Worm (Caenorhabditis elegans) whole organism, L1 larva: Measurements from ENCODE around the gene F31D4.2.
A peak's percentile ranks its signal among the peaks of the same experiment; 100 is the strongest.

ENCODE experiments used
- aha-1 ChIP-seq: fragments of 150-350 bp; optimal IDR thresholded peaks from 2 replicates; lab custom pipeline; 2014; ENCODE audit warnings: missing biosample characterization, missing genetic modification characterization
- alr-1 ChIP-seq: fragments of 200-800 bp; sonication (Bioruptor generic); optimal IDR thresholded peaks from 2 replicates; lab custom pipeline; 2018; ENCODE audit warnings: borderline replicate concordance, mild to moderate bottlenecking, missing genetic modification characterization, missing compliant biosample characterization
- aly-2 ChIP-seq: fragments of 150-350 bp; optimal IDR thresholded peaks from 2 replicates; lab custom pipeline; 2014; ENCODE audit warnings: missing biosample characterization, missing genetic modification characterization
- ceh-8 ChIP-seq: fragments of 200-800 bp; sonication (Bioruptor generic); optimal IDR thresholded peaks from 2 replicates; lab custom pipeline; 2018; ENCODE audit warnings: mild to moderate bottlenecking, missing genetic modification characterization, moderate library complexity, missing compliant biosample characterization
- ceh-82 ChIP-seq, 3 experiments: fragments of 150-350 bp in 1 of 3; sonication (generic microtip) in 2 of 3; optimal IDR thresholded peaks; 2 replicates each; lab custom pipeline; 2014 to 2017; ENCODE audit warnings: missing biosample characterization in 3 of 3, missing genetic modification characterization in 3 of 3
- ces-1 ChIP-seq: fragments of 150-350 bp; optimal IDR thresholded peaks from 2 replicates; lab custom pipeline; 2014; ENCODE audit warnings: missing biosample characterization, missing genetic modification reagents, missing genetic modification characterization
- efl-1 ChIP-seq, 4 experiments: fragments of 150-350 bp; optimal IDR thresholded peaks in 3 of 4; peaks in 1 of 4; 1 replicate in 1 of 4; 2 replicates in 3 of 4; lab custom pipeline; 2014; ENCODE audit warnings: missing biosample characterization in 2 of 4, missing genetic modification characterization in 2 of 4, missing genetic modification reagents in 2 of 4
- efl-3 ChIP-seq: fragments of 200-800 bp; sonication (Bioruptor generic); optimal IDR thresholded peaks from 2 replicates; lab custom pipeline; 2018; ENCODE audit warnings: mild to moderate bottlenecking, missing genetic modification characterization, missing compliant biosample characterization
- egl-27 ChIP-seq, 2 experiments: fragments of 150-350 bp in 1 of 2; sonication (generic microtip); optimal IDR thresholded peaks; 3 replicates each; lab custom pipeline; 2017 to 2018; ENCODE audit warnings: missing biosample characterization in 2 of 2, missing genetic modification characterization in 2 of 2, missing genetic modification reagents in 2 of 2
- elt-3 ChIP-seq, 6 experiments: fragments of 150-350 bp in 1 of 6; sonication (generic microtip); optimal IDR thresholded peaks; 2 replicates each; lab custom pipeline; 2017 to 2018; ENCODE audit warnings: missing biosample characterization in 6 of 6, missing genetic modification characterization in 6 of 6, inconsistent platforms in 1 of 6
- ets-5 ChIP-seq: fragments of 200-800 bp; sonication (Bioruptor generic); IDR thresholded peaks from 2 replicates; pipeline ENCODE4 v1.3.6; 2022; ENCODE audit warnings: missing genetic modification characterization, missing compliant biosample characterization
- fkh-10 ChIP-seq: sonication (generic microtip); optimal IDR thresholded peaks from 2 replicates; lab custom pipeline; 2017; ENCODE audit warnings: missing biosample characterization, missing genetic modification reagents, missing genetic modification characterization
- fkh-8 ChIP-seq: sonication (generic microtip); optimal IDR thresholded peaks from 2 replicates; lab custom pipeline; 2016; ENCODE audit warnings: mild to moderate bottlenecking, missing genetic modification characterization, missing compliant biosample characterization
- hlh-17 ChIP-seq: fragments of 200-800 bp; sonication (Bioruptor generic); optimal IDR thresholded peaks from 2 replicates; lab custom pipeline; 2018; ENCODE audit warnings: missing genetic modification characterization, mild to moderate bottlenecking, missing compliant biosample characterization, moderate library complexity, borderline replicate concordance
- hlh-4 ChIP-seq: sonication (generic microtip); optimal IDR thresholded peaks from 2 replicates; lab custom pipeline; 2016; ENCODE audit warnings: mild to moderate bottlenecking, missing genetic modification characterization, missing compliant biosample characterization
- lin-14 ChIP-seq: fragments of 200-800 bp; sonication (Bioruptor generic); optimal IDR thresholded peaks from 2 replicates; lab custom pipeline; 2018; ENCODE audit warnings: mild to moderate bottlenecking, missing genetic modification characterization, moderate library complexity, missing compliant biosample characterization
- lin-15B ChIP-seq: fragments of 150-350 bp; sonication (generic microtip); optimal IDR thresholded peaks from 3 replicates; lab custom pipeline; 2014; ENCODE audit warnings: missing biosample characterization, missing genetic modification characterization
- lin-39 ChIP-seq: fragments of 150-350 bp; optimal IDR thresholded peaks from 2 replicates; lab custom pipeline; 2014; ENCODE audit warnings: missing biosample characterization, missing genetic modification reagents, missing genetic modification characterization
- lir-3 ChIP-seq: sonication (generic microtip); optimal IDR thresholded peaks from 2 replicates; lab custom pipeline; 2016; ENCODE audit warnings: mild to moderate bottlenecking, missing genetic modification characterization, moderate library complexity, missing compliant biosample characterization; ENCODE audit not compliant: poor library complexity
- mab-9 ChIP-seq: fragments of 200-800 bp; sonication (Bioruptor generic); IDR thresholded peaks from 2 replicates; pipeline ENCODE4 v1.3.6; 2022; ENCODE audit warnings: missing genetic modification reagents, missing genetic modification characterization, missing compliant biosample characterization
- nhr-11 ChIP-seq: fragments of 150-350 bp; optimal IDR thresholded peaks from 2 replicates; lab custom pipeline; 2014; ENCODE audit warnings: missing biosample characterization, missing genetic modification characterization
- nhr-28 ChIP-seq: fragments of 150-350 bp; optimal IDR thresholded peaks from 2 replicates; lab custom pipeline; 2014; ENCODE audit warnings: missing biosample characterization, missing genetic modification characterization
- nhr-71 ChIP-seq: sonication (generic microtip); optimal IDR thresholded peaks from 2 replicates; lab custom pipeline; 2016; ENCODE audit warnings: mild to moderate bottlenecking, missing genetic modification characterization, moderate library complexity, missing compliant biosample characterization
- nhr-76 ChIP-seq: sonication (generic microtip); optimal IDR thresholded peaks from 2 replicates; lab custom pipeline; 2017; ENCODE audit warnings: missing biosample characterization, missing genetic modification characterization
- nhr-77 ChIP-seq: fragments of 150-350 bp; optimal IDR thresholded peaks from 2 replicates; lab custom pipeline; 2014; ENCODE audit warnings: missing biosample characterization, missing genetic modification characterization
- pag-3 ChIP-seq: sonication (generic microtip); optimal IDR thresholded peaks from 2 replicates; lab custom pipeline; 2017; ENCODE audit warnings: missing genetic modification characterization, mild to moderate bottlenecking, missing compliant biosample characterization, antibody characterized with exemption, borderline replicate concordance; ENCODE audit not compliant: insufficient read depth
- pqm-1 ChIP-seq: sonication (generic microtip); optimal IDR thresholded peaks from 3 replicates; lab custom pipeline; 2017; ENCODE audit warnings: missing biosample characterization, missing genetic modification characterization
- rnt-1 ChIP-seq: sonication (generic microtip); optimal IDR thresholded peaks from 2 replicates; lab custom pipeline; 2016; ENCODE audit warnings: mild to moderate bottlenecking, missing genetic modification characterization, moderate library complexity, missing compliant biosample characterization
- skn-1 ChIP-seq: fragments of 150-350 bp; optimal IDR thresholded peaks from 2 replicates; lab custom pipeline; 2014; ENCODE audit warnings: missing biosample characterization, missing genetic modification characterization
- snpc-4 ChIP-seq: fragments of 150-350 bp; optimal IDR thresholded peaks from 2 replicates; lab custom pipeline; 2014; ENCODE audit warnings: missing biosample characterization, missing genetic modification characterization
- sox-4 ChIP-seq: sonication (generic microtip); optimal IDR thresholded peaks from 2 replicates; lab custom pipeline; 2016; ENCODE audit warnings: missing genetic modification characterization, missing compliant biosample characterization
- sptf-1 ChIP-seq: fragments of 150-350 bp; optimal IDR thresholded peaks from 2 replicates; lab custom pipeline; 2014; ENCODE audit warnings: missing biosample characterization, missing genetic modification characterization
- tbx-2 ChIP-seq: sonication (generic microtip); optimal IDR thresholded peaks from 2 replicates; lab custom pipeline; 2016; ENCODE audit warnings: missing genetic modification characterization, missing compliant biosample characterization
- tlp-1 ChIP-seq: fragments of 150-350 bp; optimal IDR thresholded peaks from 2 replicates; lab custom pipeline; 2014; ENCODE audit warnings: missing biosample characterization, missing genetic modification characterization
- unc-130 ChIP-seq: fragments of 150-350 bp; optimal IDR thresholded peaks from 2 replicates; lab custom pipeline; 2017; ENCODE audit warnings: missing biosample characterization, missing genetic modification characterization, inconsistent platforms
- unc-30 ChIP-seq: sonication (generic microtip); optimal IDR thresholded peaks from 2 replicates; lab custom pipeline; 2017; ENCODE audit warnings: missing biosample characterization, missing genetic modification characterization
- unc-98 ChIP-seq: fragments of 200-800 bp; sonication (Bioruptor generic); IDR thresholded peaks from 2 replicates; pipeline ENCODE4 v1.3.6; 2022; ENCODE audit warnings: missing genetic modification characterization, missing compliant biosample characterization
- xbp-1 ChIP-seq: sonication (generic microtip); optimal IDR thresholded peaks from 2 replicates; lab custom pipeline; 2016; ENCODE audit warnings: missing genetic modification characterization, missing compliant biosample characterization
- zip-4 ChIP-seq: fragments of 200-800 bp; sonication (Bioruptor generic); optimal IDR thresholded peaks from 2 replicates; lab custom pipeline; 2018; ENCODE audit warnings: mild to moderate bottlenecking, missing genetic modification characterization, moderate library complexity, missing compliant biosample characterization

The F31D4.2 gene

DNA sequence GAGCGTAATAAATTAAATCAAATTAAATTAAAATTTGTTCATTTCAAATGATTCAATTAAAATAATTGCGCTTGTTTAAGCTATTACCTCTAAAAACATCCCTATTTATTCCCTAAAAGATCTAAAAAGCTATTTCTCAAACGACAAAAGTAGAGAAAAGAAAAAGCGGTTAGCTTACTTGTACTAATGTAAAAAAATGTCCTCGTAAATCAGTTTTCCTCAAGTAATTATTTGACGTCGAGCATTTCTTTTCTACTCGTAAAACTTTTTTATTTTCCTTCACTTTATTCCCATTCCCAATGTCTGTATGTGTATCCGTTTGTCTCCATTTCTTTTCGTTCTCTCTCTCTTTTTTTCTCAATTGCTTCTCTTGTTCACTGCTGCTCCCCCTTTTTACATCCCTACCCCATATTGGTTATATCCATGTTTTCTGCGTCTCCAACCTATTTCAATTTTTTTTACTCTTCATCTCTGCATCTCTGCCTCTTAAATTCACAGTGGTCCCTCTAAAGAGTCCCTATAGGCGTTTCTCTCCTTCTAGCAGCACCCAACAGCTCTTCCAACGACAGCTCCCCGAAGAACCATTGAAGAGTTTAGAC, 33.8 kb upstream of the F31D4.2 start, which contains the start of gene unc-80 (continued):
- TF ChIP-seq lin-15B (tag; lab: Kevin White, UChicago) (peak; percentile 11), fkh-8 (tag; lab: Kevin White, UChicago) (peak; percentile 25), aly-2 (tag; lab: Kevin White, UChicago) (peak; percentile 37), efl-1 (optimal IDR thresholded peaks at IDR 0.05; lab: Kevin White, UChicago) (peak; percentile 41 to 42), efl-1 (GFP tag; optimal IDR thresholded peaks at IDR 0.05 in 1 of 2; lab: Kevin White, UChicago) (no peak)

DNA sequence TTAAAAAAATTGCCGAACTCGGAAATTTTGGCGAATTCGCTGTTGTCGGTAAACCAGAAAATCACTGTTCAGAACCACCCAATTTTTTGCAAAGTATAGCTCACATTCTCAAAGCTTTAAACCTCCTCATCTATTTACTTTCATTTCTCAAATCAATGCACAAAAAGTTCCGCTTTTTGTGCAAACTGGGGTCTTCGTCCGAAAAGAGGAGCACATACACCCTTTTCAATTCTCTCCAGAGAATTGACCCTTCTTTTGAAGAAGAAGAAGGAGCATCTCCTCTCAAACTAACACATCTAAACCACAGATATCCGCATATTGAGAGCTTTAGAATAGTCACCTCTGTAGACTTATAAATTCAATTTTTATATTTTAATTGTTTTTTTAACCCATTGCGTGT, 30.0 kb upstream of the F31D4.2 start:
- TF ChIP-seq pag-3 (tag; lab: Kevin White, UChicago) = no peak
- TF ChIP-seq lir-3 (tag; lab: Kevin White, UChicago) = no peak
- TF ChIP-seq ceh-8 (GFP tag; lab: Kevin White, UChicago) = no peak
- TF ChIP-seq tbx-2 (tag; lab: Kevin White, UChicago) = no peak
- TF ChIP-seq pqm-1 (tag; lab: Kevin White, UChicago) = no peak
- no peak for TF ChIP-seq aha-1 (tag; lab: Kevin White, UChicago)
- no peak for TF ChIP-seq xbp-1 (tag; lab: Kevin White, UChicago)
- no peak for TF ChIP-seq ces-1 (GFP tag; lab: Kevin White, UChicago)
- no peak for TF ChIP-seq rnt-1 (tag; lab: Kevin White, UChicago)
- TF ChIP-seq, all 84 proteins: peak for 0

DNA sequence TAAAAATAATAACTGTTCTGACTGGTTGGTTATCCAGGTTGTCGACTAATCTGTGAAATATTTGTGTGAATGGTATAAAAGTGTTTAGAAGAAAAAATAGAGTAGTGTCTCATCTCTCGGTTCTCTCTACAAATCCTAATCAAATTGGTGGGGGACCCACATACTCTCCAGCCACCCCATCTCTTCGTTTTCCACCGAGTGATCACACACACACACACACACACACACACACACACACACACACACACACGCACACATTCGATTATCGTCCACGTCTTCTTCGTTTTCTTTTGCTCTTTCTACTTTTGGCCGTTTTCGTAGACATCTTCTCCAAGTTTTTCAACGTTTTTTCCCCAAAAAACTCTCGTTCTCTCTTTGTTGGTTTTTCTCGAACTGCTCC, 27.8 kb upstream of the F31D4.2 start:
- TF ChIP-seq ceh-8 (GFP tag; lab: Kevin White, UChicago) = peak; percentile 37
- peak; percentile 86 for TF ChIP-seq ces-1 (GFP tag; lab: Kevin White, UChicago)
- no peak for TF ChIP-seq nhr-28 (tag; lab: Kevin White, UChicago)
- TF ChIP-seq fkh-8 (tag; lab: Kevin White, UChicago) = no peak
- no peak for TF ChIP-seq skn-1 (tag; lab: Kevin White, UChicago)
- TF ChIP-seq tbx-2 (tag; lab: Kevin White, UChicago) = peak; percentile 6
- TF ChIP-seq efl-3 (GFP tag; lab: Kevin White, UChicago) = no peak
- peak; percentile 18 for TF ChIP-seq nhr-71 (tag; lab: Kevin White, UChicago)
- TF ChIP-seq nhr-77 (tag; lab: Kevin White, UChicago) = no peak
- peak; percentile 77 for TF ChIP-seq fkh-10 (GFP tag; lab: Kevin White, UChicago)
- no peak for TF ChIP-seq elt-3 (tag; optimal IDR thresholded peaks at IDR 0.05; lab: Kevin White, UChicago)
- no peak for TF ChIP-seq hlh-4 (tag; lab: Kevin White, UChicago)
- peak in 1 of 3 experiments; percentile 32 for TF ChIP-seq ceh-82 (tag; optimal IDR thresholded peaks at IDR 0.05; lab: Kevin White, UChicago)
- no peak for TF ChIP-seq zip-4 (GFP tag; lab: Kevin White, UChicago)
- no peak for TF ChIP-seq tlp-1
- peak; percentile 86 for TF ChIP-seq lin-14 (GFP tag; lab: Kevin White, UChicago)
- no peak for TF ChIP-seq unc-98

DNA sequence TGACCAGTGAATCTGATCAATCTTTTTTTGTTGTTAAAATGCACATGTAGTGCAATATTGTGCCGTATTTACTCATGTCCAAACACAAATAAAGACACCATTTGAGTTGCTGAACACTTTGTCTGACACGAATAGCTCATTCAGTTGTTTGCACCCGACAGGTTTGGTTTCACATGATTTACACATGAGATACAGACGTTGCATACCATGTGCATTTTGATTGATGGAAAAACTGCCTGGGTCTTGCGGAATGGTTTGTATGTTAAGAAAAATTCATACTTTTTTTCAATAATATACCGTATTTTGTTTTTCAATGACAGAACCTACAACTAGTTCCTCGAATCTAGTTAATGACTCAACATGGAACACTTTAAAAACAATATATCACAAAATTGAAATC, 25.8 kb upstream of the F31D4.2 start:
- TF ChIP-seq sptf-1 (tag; lab: Kevin White, UChicago) = no peak
- no peak for TF ChIP-seq snpc-4 (tag; lab: Kevin White, UChicago)
- no peak for TF ChIP-seq ets-5 (GFP tag; lab: Robert Waterston, UW)
- no peak for TF ChIP-seq ceh-82 (tag; optimal IDR thresholded peaks at IDR 0.05; lab: Kevin White, UChicago)
- no peak for TF ChIP-seq egl-27 (tag; optimal IDR thresholded peaks at IDR 0.05; lab: Kevin White, UChicago)
- no peak for TF ChIP-seq pqm-1 (tag; lab: Kevin White, UChicago)
- TF ChIP-seq lin-39 = no peak
- no peak for TF ChIP-seq unc-130 (tag; lab: Kevin White, UChicago)
- TF ChIP-seq nhr-77 (tag; lab: Kevin White, UChicago) = no peak
- TF ChIP-seq unc-30 (tag; lab: Kevin White, UChicago) = no peak
- no peak for TF ChIP-seq nhr-11
- TF ChIP-seq efl-1 (optimal IDR thresholded peaks at IDR 0.05; lab: Kevin White, UChicago) = no peak
- no peak for TF ChIP-seq efl-1 (GFP tag; optimal IDR thresholded peaks at IDR 0.05 in 1 of 2; lab: Kevin White, UChicago)
- TF ChIP-seq nhr-76 (tag; lab: Kevin White, UChicago) = no peak
- no peak for TF ChIP-seq alr-1 (tag; lab: Kevin White, UChicago)
- TF ChIP-seq ces-1 (GFP tag; lab: Kevin White, UChicago) = no peak
- no peak for TF ChIP-seq mab-9 (GFP tag; lab: Robert Waterston, UW)
- TF ChIP-seq skn-1 (tag; lab: Kevin White, UChicago) = no peak
- TF ChIP-seq sox-4 (tag; lab: Kevin White, UChicago) = no peak
- no peak for TF ChIP-seq hlh-17
